Worm (Caenorhabditis elegans) whole organism, early embryonic: Measurements from ENCODE around the gene acr-2.

Source experiments
- B0310.2 ChIP-seq: sonication (generic microtip); optimal IDR thresholded peaks from 2 replicates; lab custom pipeline; 2016; ENCODE audit warnings: mild to moderate bottlenecking, missing genetic modification characterization, missing compliant biosample characterization
- ama-1 ChIP-seq: fragments of 150-350 bp; optimal IDR thresholded peaks from 2 replicates; lab custom pipeline; 2014
- pes-1 ChIP-seq: fragments of 200-800 bp; sonication (Bioruptor generic); IDR thresholded peaks from 2 replicates; pipeline ENCODE4 v1.3.6; 2022; ENCODE audit warnings: missing genetic modification reagents, missing genetic modification characterization, missing compliant biosample characterization
- tbx-37 ChIP-seq: fragments of 200-800 bp; sonication (Bioruptor generic); conservative IDR thresholded peaks from 2 replicates; pipeline ENCODE4 v1.3.6; 2022; ENCODE audit warnings: missing genetic modification reagents, missing genetic modification characterization, missing compliant biosample characterization

DNA sequence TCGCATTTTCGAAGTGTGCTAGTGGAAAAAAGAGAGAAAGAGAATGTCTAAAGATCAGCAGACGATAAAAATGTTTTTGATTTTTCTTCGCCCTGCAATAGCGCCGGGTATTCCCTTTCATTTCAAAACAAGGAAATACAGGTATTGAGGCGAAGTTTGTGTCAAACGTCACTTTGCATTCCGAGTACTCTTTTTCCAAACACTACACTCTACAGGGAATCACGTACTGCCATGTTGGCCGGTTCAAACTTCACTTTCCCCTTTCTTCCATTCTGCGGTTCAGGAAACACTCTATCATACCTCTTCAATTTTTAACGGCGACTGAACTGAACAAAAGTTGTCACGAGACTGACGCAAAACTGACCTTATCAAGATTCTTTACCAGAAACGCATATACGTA, 36.2 kb downstream of the acr-2 start:
- TF ChIP-seq tbx-37 (GFP tag; lab: Robert Waterston, UW) (no peak), pes-1 (no peak), ama-1 (lab: Kevin White, UChicago) (no peak), B0310.2 (tag; lab: Kevin White, UChicago) (no peak)
